Worm (Caenorhabditis elegans): ENCODE data around the gene Y57G11C.499.

DNA sequence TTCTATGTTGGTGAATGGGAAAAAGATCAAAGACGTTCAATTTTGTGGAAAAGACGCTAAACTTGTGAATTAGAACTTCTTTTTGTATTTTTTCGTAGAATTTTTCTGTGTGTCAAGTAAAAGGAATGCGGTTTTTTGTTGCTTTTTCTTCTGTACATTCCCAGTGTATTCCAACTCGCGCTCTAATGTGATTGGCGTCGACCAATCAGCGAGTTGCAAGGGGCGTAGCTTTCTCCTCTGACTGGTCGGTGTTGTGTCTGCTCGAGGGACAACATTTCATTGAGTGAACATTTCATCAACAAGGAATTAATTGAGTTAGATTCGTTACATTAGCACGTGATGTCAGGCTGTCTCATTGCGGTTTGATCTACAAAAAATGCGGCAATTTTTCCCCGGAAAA, 46.2 kb upstream of the Y57G11C.499 start:
- TF ChIP-seq die-1 (tag; optimal IDR thresholded peaks at IDR 0.05) (no peak), K12H6.12 (tag; optimal IDR thresholded peaks at IDR 0.05) (no peak), ztf-28 (GFP tag; IDR thresholded peaks at IDR 0.05) (no peak), attf-3 (GFP tag; conservative IDR thresholded peaks at IDR 0.05) (no peak), snpc-3.4 (tag; optimal IDR thresholded peaks at IDR 0.05) (no peak), him-1 (tag; optimal IDR thresholded peaks at IDR 0.05) (no peak), unc-130 (GFP tag; optimal IDR thresholded peaks at IDR 0.05) (no peak), pha-4 (tag; optimal IDR thresholded peaks at IDR 0.05) (no peak), ekl-4 (GFP tag; IDR thresholded peaks at IDR 0.05) (no peak)

Measured in whole organism, young adult.